Worm (Caenorhabditis elegans) whole organism, L4 larva: Measurements from ENCODE around the gene lgc-4.

Source experiments
- T20F7.1 ChIP-seq: fragments of 200-800 bp; sonication (Bioruptor generic); optimal IDR thresholded peaks from 2 replicates; lab custom pipeline; 2018; ENCODE audit warnings: mild to moderate bottlenecking, missing genetic modification characterization, missing compliant biosample characterization
- ama-1 ChIP-seq: fragments of 150-350 bp; optimal IDR thresholded peaks from 2 replicates; lab custom pipeline; 2014; ENCODE audit warnings: inconsistent platforms, mixed read lengths
- dmd-6 ChIP-seq: fragments of 200-800 bp; sonication (Bioruptor generic); IDR thresholded peaks from 2 replicates; pipeline ENCODE4 v1.3.6; 2022; ENCODE audit warnings: missing genetic modification reagents, missing genetic modification characterization, missing compliant biosample characterization
- egl-43 ChIP-seq: fragments of 200-800 bp; sonication (Bioruptor generic); IDR thresholded peaks from 2 replicates; pipeline ENCODE4 v1.3.6; 2022; ENCODE audit warnings: missing genetic modification reagents, missing genetic modification characterization, missing compliant biosample characterization
- fos-1 ChIP-seq: fragments of 150-350 bp; optimal IDR thresholded peaks from 2 replicates; lab custom pipeline; 2014; ENCODE audit warnings: missing biosample characterization, missing genetic modification characterization
- lin-1 ChIP-seq: fragments of 200-800 bp; sonication (Bioruptor generic); IDR thresholded peaks from 2 replicates; pipeline ENCODE4 v1.3.6; 2022; ENCODE audit warnings: missing genetic modification reagents, missing genetic modification characterization, missing compliant biosample characterization
- lin-39 ChIP-seq: fragments of 150-350 bp; optimal IDR thresholded peaks from 2 replicates; lab custom pipeline; 2014; ENCODE audit warnings: missing biosample characterization, missing genetic modification reagents, missing genetic modification characterization
- nhr-28 ChIP-seq: fragments of 150-350 bp; optimal IDR thresholded peaks from 2 replicates; lab custom pipeline; 2014; ENCODE audit warnings: missing biosample characterization, missing genetic modification characterization
- nhr-6 ChIP-seq: fragments of 150-350 bp; optimal IDR thresholded peaks from 2 replicates; lab custom pipeline; 2014; ENCODE audit warnings: missing biosample characterization, missing genetic modification characterization
- rbr-2 ChIP-seq: sonication (generic microtip); optimal IDR thresholded peaks from 2 replicates; lab custom pipeline; 2016; ENCODE audit warnings: missing genotype, missing genetic modification characterization, missing compliant biosample characterization
- spr-1 ChIP-seq: sonication (generic microtip); optimal IDR thresholded peaks from 2 replicates; lab custom pipeline; 2016; ENCODE audit warnings: mild to moderate bottlenecking, missing genetic modification characterization, missing compliant biosample characterization

ce11 chrX:9234518-9234917 is 7.5 kb downstream of the lgc-4 start, which contains the start of gene col-175:
- no peak for TF ChIP-seq rbr-2 (tag; lab: Kevin White, UChicago)
- no peak for TF ChIP-seq ama-1 (lab: Kevin White, UChicago)
- no peak for TF ChIP-seq fos-1 (tag; lab: Kevin White, UChicago)
- no peak for TF ChIP-seq T20F7.1 (GFP tag; lab: Kevin White, UChicago)
- no peak for TF ChIP-seq lin-39 (tag; lab: Kevin White, UChicago)
- no peak for TF ChIP-seq egl-43 (GFP tag; lab: Robert Waterston, UW)
- no peak for TF ChIP-seq nhr-6 (tag; lab: Kevin White, UChicago)
- no peak for TF ChIP-seq spr-1 (tag; lab: Kevin White, UChicago)
- TF ChIP-seq nhr-28 (tag; lab: Kevin White, UChicago): no peak
- TF ChIP-seq lin-1 (GFP tag; lab: Robert Waterston, UW): no peak
- TF ChIP-seq dmd-6 (GFP tag; lab: Robert Waterston, UW): no peak
